Fruit fly (Drosophila melanogaster): Measurements from ENCODE around the gene IntS12.

DNA sequence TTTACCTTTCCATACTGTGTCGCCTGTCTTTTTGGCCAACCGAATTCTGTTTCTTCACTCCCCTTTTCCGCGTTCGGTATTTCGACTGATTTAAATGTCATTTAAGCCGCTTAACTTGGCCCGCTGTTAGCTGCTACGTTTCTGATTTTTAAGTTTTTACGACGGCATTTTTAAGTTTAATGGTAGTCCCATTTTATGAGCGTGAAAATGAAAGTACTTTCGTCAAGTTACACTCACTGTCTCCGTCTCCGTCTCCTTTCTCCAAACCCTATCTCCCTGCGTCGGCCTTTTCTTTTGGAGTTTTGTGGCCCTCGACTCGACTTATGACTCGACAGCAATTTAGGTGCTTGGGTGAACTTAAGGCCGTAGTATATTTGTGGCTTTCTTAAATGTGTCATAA is 22.0 kb downstream of the IntS12 start:
- TF ChIP-seq fd85E (GFP tag; optimal IDR thresholded peaks at IDR 0.05) (no peak), CG11902 (GFP tag; optimal IDR thresholded peaks at IDR 0.05) (no peak), CG8119 (GFP tag; IDR thresholded peaks at IDR 0.05) (no peak), acj6 (GFP tag; optimal IDR thresholded peaks at IDR 0.05) (no peak), esn (GFP tag; optimal IDR thresholded peaks at IDR 0.05) (no peak), Smox (GFP tag; optimal IDR thresholded peaks at IDR 0.05) (no peak)

Data from whole organism, prepupa.